Worm (Caenorhabditis elegans) whole organism, late embryonic: ENCODE measurements around the gene nhr-43.

Experiments
- lim-6 ChIP-seq: sonication (generic microtip); optimal IDR thresholded peaks from 2 replicates; lab custom pipeline; 2016; ENCODE audit warnings: missing genetic modification characterization, missing compliant biosample characterization
- nfya-1 ChIP-seq: sonication (generic microtip); optimal IDR thresholded peaks from 2 replicates; lab custom pipeline; 2017; ENCODE audit warnings: missing genetic modification characterization, mild to moderate bottlenecking, missing compliant biosample characterization, antibody characterized with exemption, moderate library complexity
- odd-2 ChIP-seq: sonication (generic microtip); optimal IDR thresholded peaks from 2 replicates; lab custom pipeline; 2017; ENCODE audit warnings: antibody characterized with exemption, mild to moderate bottlenecking, missing genetic modification characterization, missing compliant biosample characterization
- tbx-2 ChIP-seq: sonication (generic microtip); optimal IDR thresholded peaks from 2 replicates; lab custom pipeline; 2016; ENCODE audit warnings: missing genetic modification characterization, missing compliant biosample characterization

DNA sequence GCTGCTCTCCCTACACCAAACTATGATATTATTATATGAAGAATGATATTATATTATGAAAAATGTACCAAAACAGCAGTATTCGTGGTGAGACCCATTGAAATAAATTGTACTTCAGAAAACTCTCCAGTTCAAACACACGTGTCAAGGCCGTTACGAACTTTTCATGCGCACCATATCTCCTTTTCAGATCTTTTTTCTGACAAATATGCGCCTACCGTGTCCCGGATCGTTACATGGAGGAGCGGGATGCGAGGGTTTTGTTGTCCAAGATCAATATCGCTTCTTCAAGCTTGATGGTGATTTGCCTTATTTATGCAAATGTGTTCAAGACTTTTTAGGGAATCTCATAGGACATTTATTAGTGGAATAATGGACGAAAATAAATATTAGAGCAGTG is 4.3 kb downstream of the nhr-43 start:
- TF ChIP-seq lim-6: no peak
- TF ChIP-seq odd-2 (tag; lab: Kevin White, UChicago): no peak
- no peak for TF ChIP-seq nfya-1 (tag; lab: Kevin White, UChicago)
- TF ChIP-seq tbx-2 (tag; lab: Kevin White, UChicago): no peak
